Fruit fly (Drosophila melanogaster): ENCODE data around the gene CG16753.

Gene CG16753

DNA sequence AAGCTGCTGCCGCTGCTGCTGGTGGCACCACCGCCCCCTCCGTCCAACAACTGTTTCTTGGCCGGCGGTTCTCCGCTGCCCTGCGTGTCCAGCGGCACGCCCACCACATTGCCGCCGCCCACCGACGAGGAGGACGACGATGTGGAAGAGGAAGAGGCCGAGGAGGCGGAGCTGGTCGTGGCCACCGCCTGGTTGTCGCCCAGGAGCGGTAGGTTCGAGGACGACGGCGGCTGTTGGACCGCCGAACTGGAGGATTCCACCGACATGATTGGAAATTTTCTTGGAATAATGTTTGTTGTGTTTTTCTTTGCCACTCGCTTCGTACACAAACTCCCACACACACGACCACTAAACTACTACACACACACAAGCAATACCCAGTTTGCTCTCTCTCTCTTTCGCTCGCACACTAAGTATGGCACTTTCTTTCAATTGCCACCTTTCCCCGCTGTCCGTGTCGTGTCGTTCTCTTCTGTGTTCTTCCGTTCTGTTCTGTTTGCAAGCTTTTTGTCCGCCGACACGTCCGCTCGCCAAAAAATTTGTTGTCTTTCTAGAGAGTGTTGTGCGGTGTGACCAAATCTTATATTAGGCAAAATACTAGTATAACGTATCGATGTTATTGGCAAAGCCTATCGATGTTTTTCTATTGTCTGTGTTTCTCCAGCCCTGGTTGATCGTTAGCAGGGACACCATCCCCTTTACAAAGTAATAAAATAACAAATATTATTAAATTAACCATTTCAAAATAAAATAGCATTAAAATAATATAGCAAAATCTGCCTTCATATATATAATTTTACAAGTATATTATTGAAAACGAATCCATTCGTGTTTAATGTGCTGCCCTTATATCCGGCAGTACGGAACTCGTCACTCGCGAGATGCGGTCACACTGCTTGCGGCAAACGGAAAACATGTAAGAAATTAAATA, 15.7 kb downstream of the CG16753 start, which contains the start of the genes CG32486 and PAN3 (continued):
- peak; percentile 38 for TF ChIP-seq esn (GFP tag; optimal IDR thresholded peaks at IDR 0.05)
- TF ChIP-seq CG3919 (GFP tag; optimal IDR thresholded peaks at IDR 0.05), result peak; percentile 54
- TF ChIP-seq CG34406 (GFP tag; optimal IDR thresholded peaks at IDR 0.05), result no peak
- TF ChIP-seq CG11294 (GFP tag; IDR thresholded peaks at IDR 0.05), result no peak
- no peak for TF ChIP-seq CG6792 (GFP tag; optimal IDR thresholded peaks at IDR 0.05)
- TF ChIP-seq Hr38 (GFP tag; optimal IDR thresholded peaks at IDR 0.05), result no peak
- TF ChIP-seq Hr39 (GFP tag; optimal IDR thresholded peaks at IDR 0.05), result no peak
- TF ChIP-seq Met (GFP tag; optimal IDR thresholded peaks at IDR 0.05), result peak; percentile 6
- TF ChIP-seq CG6163 (GFP tag; IDR thresholded peaks at IDR 0.05), result peak; percentile 81
- peak in 1 of 2 experiments; percentile 17 for TF ChIP-seq salr (GFP tag; optimal IDR thresholded peaks at IDR 0.05)
- no peak for TF ChIP-seq Ets21C (GFP tag; optimal IDR thresholded peaks at IDR 0.05)
- no peak for TF ChIP-seq CG32006 (GFP tag; optimal IDR thresholded peaks at IDR 0.05)
- peak; percentile 60 for TF ChIP-seq Sox14 (GFP tag; optimal IDR thresholded peaks at IDR 0.05)
- no peak for TF ChIP-seq Blimp-1 (GFP tag; optimal IDR thresholded peaks at IDR 0.05)
- peak; percentile 24 for TF ChIP-seq CG3032 (tag; optimal IDR thresholded peaks at IDR 0.05)
- peak; percentile 54 for TF ChIP-seq CG16779 (tag; optimal IDR thresholded peaks at IDR 0.05)
- TF ChIP-seq Lpt (GFP tag; optimal IDR thresholded peaks at IDR 0.05), result peak; percentile 61
- peak; percentile 16 for TF ChIP-seq CG10631 (GFP tag; optimal IDR thresholded peaks at IDR 0.05)
- peak; percentile 82 for TF ChIP-seq vri (GFP tag; optimal IDR thresholded peaks at IDR 0.05)
- no peak for TF ChIP-seq acj6 (GFP tag; optimal IDR thresholded peaks at IDR 0.05)
- TF ChIP-seq OdsH (GFP tag; optimal IDR thresholded peaks at IDR 0.05), result no peak
- TF ChIP-seq Gug (GFP tag; IDR thresholded peaks at IDR 0.05), result no peak
- TF ChIP-seq Sox15 (GFP tag; optimal IDR thresholded peaks at IDR 0.05), result no peak
- peak; percentile 1 for TF ChIP-seq CG7368 (GFP tag; optimal IDR thresholded peaks at IDR 0.05)
- no peak for TF ChIP-seq Eip93F (GFP tag; optimal IDR thresholded peaks at IDR 0.05)
- TF ChIP-seq achi (GFP tag; optimal IDR thresholded peaks at IDR 0.05), result no peak
- no peak for TF ChIP-seq CG31627 (GFP tag; optimal IDR thresholded peaks at IDR 0.05)
- TF ChIP-seq CG9139 (GFP tag; optimal IDR thresholded peaks at IDR 0.05), result peak; percentile 58
- no peak for TF ChIP-seq CG8319 (GFP tag; optimal IDR thresholded peaks at IDR 0.05)
- TF ChIP-seq Eip75B (GFP tag; optimal IDR thresholded peaks at IDR 0.05), result peak; percentile 41
- TF ChIP-seq CG10669 (GFP tag; optimal IDR thresholded peaks at IDR 0.05), result no peak
- peak; percentile 21 for TF ChIP-seq Smox (GFP tag; optimal IDR thresholded peaks at IDR 0.05)
- peak; percentile 16 for TF ChIP-seq Ets96B (tag; optimal IDR thresholded peaks at IDR 0.05)
- peak; percentile 73 for TF ChIP-seq svp (GFP tag)
- peak; percentile 68 for TF ChIP-seq fkh (GFP tag; optimal IDR thresholded peaks at IDR 0.05)
- TF ChIP-seq spab (GFP tag; optimal IDR thresholded peaks at IDR 0.05), result no peak
- TF ChIP-seq fd59A (GFP tag; optimal IDR thresholded peaks at IDR 0.05), result no peak

DNA sequence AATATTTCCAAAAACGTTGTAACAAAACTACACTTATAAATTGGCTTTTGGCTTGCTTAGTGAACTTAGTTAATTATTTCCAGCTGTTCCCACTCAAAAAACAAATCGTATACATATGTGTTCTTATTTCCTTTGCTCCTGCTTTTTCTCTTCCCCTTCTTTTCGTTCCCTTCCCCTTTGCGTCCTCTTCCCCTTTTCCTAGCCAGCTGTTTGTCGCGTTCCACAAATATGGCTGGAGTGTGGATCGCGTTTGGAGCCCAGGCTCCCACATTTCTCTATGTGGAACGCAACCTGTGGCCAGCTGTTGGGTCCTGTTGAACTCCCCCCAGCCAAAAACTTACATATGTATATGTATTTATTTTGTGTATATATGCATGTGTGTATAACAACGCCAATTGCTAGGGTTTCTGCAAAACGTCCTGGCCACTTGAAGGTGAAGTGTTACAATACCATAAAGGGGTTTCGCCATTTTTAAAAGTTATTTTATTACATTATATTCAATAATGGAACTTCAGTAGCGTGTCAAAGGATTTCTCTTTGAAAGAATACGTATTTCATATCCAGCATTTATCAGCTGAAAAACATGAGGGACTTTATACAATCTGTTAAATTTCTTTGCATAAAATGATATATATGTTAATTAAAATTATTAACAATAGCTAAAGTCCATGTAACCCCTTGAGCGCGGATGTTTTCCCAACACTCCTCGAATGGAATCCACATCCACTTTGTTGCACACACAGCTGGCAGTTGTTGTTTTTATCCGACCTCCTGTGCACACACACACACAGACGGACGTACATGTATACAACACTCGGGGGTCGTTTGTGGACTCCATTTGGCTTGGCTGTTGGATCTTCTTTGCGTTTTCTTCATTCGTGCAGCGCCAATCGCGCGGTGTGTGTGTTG, 17.1 kb downstream of the CG16753 start:
- TF ChIP-seq Hr4 (GFP tag; optimal IDR thresholded peaks at IDR 0.05) (peak; percentile 40), svp (GFP tag) (peak; percentile 58), dsx (GFP tag; optimal IDR thresholded peaks at IDR 0.05; ENCODE audit: poor library complexity, severe bottlenecking) (peak; percentile 90), CG7368 (GFP tag; optimal IDR thresholded peaks at IDR 0.05) (no peak), CG6792 (GFP tag; optimal IDR thresholded peaks at IDR 0.05) (peak; percentile 18), eg (GFP tag; IDR thresholded peaks at IDR 0.05) (no peak), Ets96B (tag; optimal IDR thresholded peaks at IDR 0.05) (peak; percentile 41), CG9139 (GFP tag; optimal IDR thresholded peaks at IDR 0.05) (no peak), CG3919 (GFP tag; optimal IDR thresholded peaks at IDR 0.05) (peak; percentile 28), Sox102F (GFP tag; optimal IDR thresholded peaks at IDR 0.05) (peak; percentile 33), CG11902 (GFP tag; optimal IDR thresholded peaks at IDR 0.05) (no peak), salr (GFP tag; optimal IDR thresholded peaks at IDR 0.05) (peak; percentile 8 to 18), spab (GFP tag; optimal IDR thresholded peaks at IDR 0.05) (peak; percentile 7), vri (GFP tag; optimal IDR thresholded peaks at IDR 0.05) (no peak), OdsH (GFP tag; optimal IDR thresholded peaks at IDR 0.05) (peak; percentile 43), Eip78C (GFP tag) (peak; percentile 66), fd59A (GFP tag; optimal IDR thresholded peaks at IDR 0.05) (no peak), fd85E (GFP tag; optimal IDR thresholded peaks at IDR 0.05) (no peak), CG11294 (GFP tag; IDR thresholded peaks at IDR 0.05) (no peak), net (GFP tag; optimal IDR thresholded peaks at IDR 0.05) (peak; percentile 18), achi (GFP tag; optimal IDR thresholded peaks at IDR 0.05) (peak; percentile 24), CG8632 (GFP tag; optimal IDR thresholded peaks at IDR 0.05) (peak; percentile 18), Lpt (GFP tag; optimal IDR thresholded peaks at IDR 0.05) (no peak), fkh (GFP tag; optimal IDR thresholded peaks at IDR 0.05) (no peak)

All from whole organism, prepupa.